Worm (Caenorhabditis elegans): Measurements from ENCODE around the gene col-155.

The col-155 gene

DNA sequence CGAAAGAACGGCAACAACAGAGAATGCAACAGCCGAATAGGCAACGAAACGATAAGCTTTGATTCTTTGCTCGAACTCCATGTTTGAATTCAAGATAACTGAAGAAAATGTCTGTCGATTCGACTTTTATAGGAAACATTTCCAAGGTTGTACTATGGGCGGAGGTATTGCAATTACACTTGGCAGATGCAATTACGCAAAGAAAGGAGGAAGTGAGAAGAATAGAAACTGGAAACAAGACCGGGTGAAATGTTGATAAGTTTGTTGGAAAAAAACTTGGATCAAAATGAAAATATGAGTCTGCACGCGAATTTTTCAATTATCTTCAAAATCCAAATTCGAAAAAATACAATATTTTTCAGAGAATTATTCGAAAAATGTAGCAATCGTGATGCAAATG lies at the start of gene col-155:
Gene col-155 (minus strand): TSS at position 101 of the 400 bp plus-strand sequence.
- TF ChIP-seq nhr-48 (tag; optimal IDR thresholded peaks at IDR 0.05) (no peak), mxl-2 (GFP tag; conservative IDR thresholded peaks at IDR 0.05) (no peak)

DNA sequence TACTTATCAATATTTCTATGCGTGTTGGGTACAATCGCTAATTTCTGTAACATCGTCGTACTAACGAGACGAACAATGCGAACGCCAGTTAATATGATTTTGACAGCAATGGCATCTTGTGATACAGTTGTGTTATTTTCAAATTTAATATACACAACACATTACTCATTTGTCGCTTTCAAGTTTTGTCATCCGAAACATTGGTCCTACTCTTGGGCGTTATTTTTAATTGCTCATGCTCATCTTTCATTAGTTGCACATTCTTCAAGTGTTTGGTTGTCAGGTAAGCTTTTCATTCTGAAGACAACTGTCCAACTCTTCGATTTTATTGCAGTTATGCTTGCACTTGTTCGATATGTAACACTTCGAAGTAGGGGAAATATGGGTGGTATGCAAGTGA lies 49.5 kb upstream of the col-155 start:
- TF ChIP-seq Y5F2A.4 (GFP tag; optimal IDR thresholded peaks at IDR 0.05) (no peak), unc-62 (GFP tag; optimal IDR thresholded peaks at IDR 0.05 in 1 of 2) (peak in 1 of 2 experiments; percentile 94), unc-62 (tag; optimal IDR thresholded peaks at IDR 0.05) (no peak)

DNA sequence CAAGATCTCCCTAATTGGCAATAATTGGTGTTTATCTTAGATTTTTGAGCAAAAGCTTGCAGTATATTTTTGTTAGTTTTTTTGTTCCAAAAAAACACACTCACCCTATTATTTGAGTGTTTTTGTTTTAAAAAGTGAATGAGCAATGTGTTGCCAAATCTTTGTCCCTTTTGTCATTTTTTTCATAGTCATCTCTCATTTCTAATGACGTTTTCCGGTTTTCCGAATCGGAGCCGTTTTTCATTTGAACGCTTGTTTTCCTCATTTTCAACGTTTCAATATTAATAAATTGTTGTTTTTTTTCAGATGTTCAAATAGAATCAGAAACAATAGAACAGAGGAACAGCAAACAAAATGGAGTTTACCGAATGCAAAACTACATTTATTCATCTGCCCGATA lies 48.8 kb upstream of the col-155 start, which contains the start of gene dmsr-1:
Gene dmsr-1 (plus strand): TSS at position 301 of the 400 bp plus-strand sequence.
- TF ChIP-seq saeg-2 (GFP tag; IDR thresholded peaks at IDR 0.05) (no peak), ces-1 (GFP tag; optimal IDR thresholded peaks at IDR 0.05) (no peak)

DNA sequence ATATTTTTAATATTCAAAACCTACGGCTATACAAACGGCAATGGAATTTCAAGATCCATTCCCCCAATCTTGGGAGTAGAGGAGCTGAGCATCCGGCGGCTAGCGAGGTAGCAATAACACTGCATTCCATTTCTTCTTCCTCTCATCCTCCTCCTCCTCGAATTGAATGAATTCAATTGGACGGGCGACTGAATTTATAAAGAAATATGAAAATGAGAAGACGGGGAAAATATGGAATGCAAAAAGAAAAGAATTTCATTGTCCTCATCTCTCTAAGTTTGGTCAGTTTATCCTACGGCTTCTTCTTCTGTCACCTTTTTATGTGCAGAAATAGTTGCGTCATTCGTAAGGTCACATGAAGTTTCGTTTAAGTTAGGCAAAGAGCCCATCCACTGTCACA lies 46.7 kb upstream of the col-155 start:
- TF ChIP-seq mdl-1 (tag; optimal IDR thresholded peaks at IDR 0.05) (no peak), aha-1 (tag) (peak; percentile 80)

DNA sequence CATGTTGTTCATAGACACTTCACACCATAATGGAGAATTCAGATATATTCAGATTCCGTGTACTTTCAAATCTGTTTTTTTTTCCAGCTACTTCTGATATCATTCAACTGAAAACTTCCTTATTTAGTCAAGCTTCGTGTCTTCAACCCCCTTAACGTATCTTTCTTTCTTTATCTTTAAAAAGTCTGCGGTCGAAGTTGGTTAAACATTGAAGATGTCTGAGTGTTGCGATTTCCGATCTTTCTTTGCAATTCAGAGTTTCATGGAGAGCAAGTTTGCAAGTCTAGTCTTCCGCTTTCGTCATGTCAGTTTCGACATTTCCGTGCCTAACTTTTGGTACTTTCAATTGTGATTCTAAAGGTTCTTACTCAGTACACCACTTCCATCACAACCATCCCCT lies 45.6 kb upstream of the col-155 start:
- TF ChIP-seq daf-12 (tag; optimal IDR thresholded peaks at IDR 0.05) (no peak), unc-62 (GFP tag; optimal IDR thresholded peaks at IDR 0.05 in 1 of 2) (peak in 1 of 2 experiments; percentile 91), unc-62 (tag; optimal IDR thresholded peaks at IDR 0.05) (no peak)

DNA sequence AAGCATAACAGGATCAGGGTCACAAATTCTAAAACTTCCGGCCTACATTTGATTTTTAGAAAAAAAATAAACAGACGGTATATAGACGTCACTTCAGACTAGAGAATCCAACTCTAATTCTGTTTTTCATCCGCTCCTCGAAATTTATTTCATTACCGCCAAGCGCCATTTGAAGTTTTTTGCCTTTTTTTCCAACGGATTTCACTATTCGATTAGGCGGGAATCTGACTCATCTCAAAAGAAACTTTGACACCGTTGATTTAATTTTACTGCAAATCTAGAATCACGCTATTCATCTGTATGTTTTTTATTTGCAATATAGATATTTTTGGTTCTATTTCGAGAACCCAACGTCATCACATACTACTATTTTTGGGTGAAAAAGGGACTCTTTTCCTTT lies 41.1 kb upstream of the col-155 start:
- TF ChIP-seq Y5F2A.4 (GFP tag; optimal IDR thresholded peaks at IDR 0.05) (no peak), fkh-10 (GFP tag; optimal IDR thresholded peaks at IDR 0.05) (peak; percentile 17)

DNA sequence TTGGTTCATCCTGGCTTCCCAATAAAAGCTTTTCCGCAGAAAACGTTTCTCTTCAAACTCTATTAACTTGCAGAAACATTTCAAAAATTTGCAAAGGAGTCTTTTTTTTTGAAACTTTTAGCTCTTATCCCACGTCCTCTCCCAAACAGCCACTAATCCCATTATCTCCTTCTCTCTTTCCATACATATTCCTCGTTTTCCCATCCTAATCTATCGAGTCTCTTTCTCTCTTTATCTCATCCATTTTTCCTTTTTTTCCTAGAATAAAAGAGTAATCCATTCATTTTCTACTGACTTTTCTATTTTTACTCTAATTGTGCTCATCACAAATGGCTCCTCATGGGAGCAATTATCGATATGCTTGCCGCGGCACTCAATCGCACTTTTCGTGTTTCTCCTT lies 39.1 kb upstream of the col-155 start:
- TF ChIP-seq ces-1 (GFP tag; optimal IDR thresholded peaks at IDR 0.05), result peak; percentile 71
- no peak for TF ChIP-seq ZK337.2 (GFP tag; IDR thresholded peaks at IDR 0.05)
- no peak for TF ChIP-seq mes-2 (tag; optimal IDR thresholded peaks at IDR 0.05; ENCODE audit: poor library complexity, severe bottlenecking)
- TF ChIP-seq hlh-30 (tag; optimal IDR thresholded peaks at IDR 0.05; ENCODE audit: insufficient read depth), result no peak
- TF ChIP-seq fos-1 (tag; optimal IDR thresholded peaks at IDR 0.05), result no peak
- no peak for TF ChIP-seq mxl-2 (GFP tag; conservative IDR thresholded peaks at IDR 0.05)
- TF ChIP-seq zip-11 (GFP tag; IDR thresholded peaks at IDR 0.05), result no peak
- TF ChIP-seq cey-2 (tag; optimal IDR thresholded peaks at IDR 0.05; ENCODE audit: borderline replicate concordance, insufficient read depth), result no peak

DNA sequence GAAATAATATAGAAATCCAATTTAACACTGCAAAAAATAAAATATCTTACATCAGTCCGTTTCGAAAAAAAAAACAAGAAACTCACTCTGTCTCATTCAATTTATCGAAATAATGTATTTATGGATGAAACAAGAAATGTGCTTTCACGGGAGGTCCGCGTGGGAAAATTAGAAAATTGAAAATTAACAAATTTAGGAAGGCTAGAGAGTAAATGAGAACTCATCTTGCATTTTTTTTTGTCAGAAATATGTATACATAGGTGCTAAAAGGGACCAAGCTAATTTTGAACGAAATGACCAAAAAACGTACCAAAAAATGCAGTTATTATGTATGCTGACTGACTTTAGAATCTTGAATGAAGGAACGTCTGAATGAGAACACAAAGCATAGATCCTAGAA lies 34.9 kb upstream of the col-155 start, which contains the start of gene T26H10.2:
Gene T26H10.2 (minus strand): TSS at position 101 of the 400 bp plus-strand sequence.
- TF ChIP-seq zip-11 (GFP tag; IDR thresholded peaks at IDR 0.05) (no peak), ceh-32 (tag; optimal IDR thresholded peaks at IDR 0.05; ENCODE audit: poor library complexity) (no peak)

DNA sequence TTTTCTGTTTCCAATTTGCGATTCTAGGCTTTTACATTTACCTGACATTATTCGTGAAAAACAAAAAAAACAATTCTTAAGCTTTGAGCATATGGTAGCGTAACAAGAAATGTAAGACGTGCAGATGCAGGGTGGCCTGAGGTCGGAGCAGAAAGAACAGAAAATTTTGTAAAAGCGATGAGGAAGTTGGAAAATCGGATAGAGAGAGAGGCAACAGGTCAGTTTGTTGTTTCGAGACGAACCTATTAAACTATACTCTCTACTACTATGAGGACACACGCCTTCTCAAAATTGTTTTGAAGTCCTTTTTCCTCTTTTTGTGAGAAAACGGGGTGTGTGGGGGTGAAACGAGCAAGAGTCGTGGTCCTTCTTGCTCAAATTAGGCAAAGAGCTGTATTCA lies 31.9 kb upstream of the col-155 start, which contains the start of gene des-2:
Gene des-2 (minus strand): TSS at position 101 of the 400 bp plus-strand sequence.
- TF ChIP-seq daf-19 (GFP tag; conservative IDR thresholded peaks at IDR 0.05) (no peak), zfp-2 (tag; optimal IDR thresholded peaks at IDR 0.05) (no peak), ceh-44 (GFP tag; IDR thresholded peaks at IDR 0.05) (no peak), hif-1 (tag; optimal IDR thresholded peaks at IDR 0.05) (no peak), arid-1 (GFP tag; conservative IDR thresholded peaks at IDR 0.05) (no peak), ceh-62 (tag; optimal IDR thresholded peaks at IDR 0.05) (no peak), daf-16 (GFP tag; optimal IDR thresholded peaks at IDR 0.05) (no peak), daf-16 (tag; optimal IDR thresholded peaks at IDR 0.05) (no peak), fkh-10 (GFP tag; optimal IDR thresholded peaks at IDR 0.05) (no peak), sdz-12 (GFP tag; optimal IDR thresholded peaks at IDR 0.05) (no peak), unc-39 (tag; optimal IDR thresholded peaks at IDR 0.05) (no peak), vab-7 (GFP tag; IDR thresholded peaks at IDR 0.05) (no peak), T20F7.1 (GFP tag; optimal IDR thresholded peaks at IDR 0.05) (no peak), duxl-1 (tag; optimal IDR thresholded peaks at IDR 0.05; ENCODE audit: poor library complexity) (no peak), egl-27 (tag; optimal IDR thresholded peaks at IDR 0.05) (no peak)

All from whole organism, L4 larva.